Fruit fly (Drosophila melanogaster) whole organism, embryonic: ENCODE results near the gene fzo.

Source experiments
- Antp ChIP-seq: fragments of 200-800 bp; sonication (Bioruptor generic); optimal IDR thresholded peaks from 3 replicates; lab custom pipeline; 2016; ENCODE audit warnings: missing biosample characterization, missing genetic modification characterization
- BEAF-32 ChIP-seq: fragments of 200-800 bp; sonication (Bioruptor generic); optimal IDR thresholded peaks from 3 replicates; lab custom pipeline; 2017; ENCODE audit warnings: missing biosample characterization, missing genetic modification characterization, mild to moderate bottlenecking, moderate library complexity, missing genetic modification reagents
- CG11085 ChIP-seq: fragments of 200-800 bp; sonication (Bioruptor generic); IDR thresholded peaks from 2 replicates; pipeline ENCODE4 v1.3.6; 2022; ENCODE audit warnings: missing biosample characterization, missing genetic modification characterization
- CG11398 ChIP-seq: fragments of 200-800 bp; sonication (Bioruptor generic); optimal IDR thresholded peaks from 2 replicates; lab custom pipeline; 2016; ENCODE audit warnings: missing biosample characterization, missing genetic modification characterization
- CG11560 ChIP-seq: fragments of 200-800 bp; sonication (Bioruptor generic); IDR thresholded peaks from 3 replicates; pipeline ENCODE4 v1.3.6; 2022; ENCODE audit warnings: missing biosample characterization, missing genetic modification characterization
- CG16813 ChIP-seq: fragments of 200-800 bp; sonication (Bioruptor generic); IDR thresholded peaks from 3 replicates; pipeline ENCODE4 v1.3.6; 2022; ENCODE audit warnings: missing biosample characterization, missing genetic modification characterization; ENCODE audit not compliant: partially characterized antibody
- CG17802 ChIP-seq: fragments of 200-800 bp; sonication (Bioruptor generic); optimal IDR thresholded peaks from 2 replicates; lab custom pipeline; 2018; ENCODE audit warnings: missing biosample characterization, mild to moderate bottlenecking, missing genetic modification characterization, moderate library complexity
- CG2116 ChIP-seq: fragments of 200-800 bp; sonication (Bioruptor generic); optimal IDR thresholded peaks from 3 replicates; lab custom pipeline; 2018; ENCODE audit warnings: missing biosample characterization, mild to moderate bottlenecking, missing genetic modification characterization
- CG30020 ChIP-seq: fragments of 200-800 bp; optimal IDR thresholded peaks from 2 replicates; lab custom pipeline; 2019; ENCODE audit warnings: missing biosample characterization, mild to moderate bottlenecking, missing genetic modification characterization, moderate library complexity
- CG31441 ChIP-seq: fragments of 200-800 bp; sonication (Bioruptor generic); IDR thresholded peaks from 2 replicates; pipeline ENCODE4 v1.3.6; 2022; ENCODE audit warnings: missing biosample characterization, missing genetic modification characterization
- CG3163 ChIP-seq: fragments of 200-800 bp; sonication (Bioruptor generic); optimal IDR thresholded peaks from 3 replicates; lab custom pipeline; 2016; ENCODE audit warnings: missing biosample characterization, missing genetic modification characterization
- CG3281 ChIP-seq: fragments of 200-800 bp; sonication (Bioruptor generic); optimal IDR thresholded peaks from 3 replicates; lab custom pipeline; 2017; ENCODE audit warnings: missing biosample characterization, mild to moderate bottlenecking, missing genetic modification characterization
- CG34376 ChIP-seq: fragments of 200-800 bp; sonication (Bioruptor generic); optimal IDR thresholded peaks from 2 replicates; lab custom pipeline; 2018; ENCODE audit warnings: missing biosample characterization, mild to moderate bottlenecking, missing genetic modification characterization
- CG3995 ChIP-seq: fragments of 200-800 bp; sonication (Bioruptor generic); optimal IDR thresholded peaks from 3 replicates; lab custom pipeline; 2016; ENCODE audit warnings: missing biosample characterization, missing genetic modification characterization
- CG42726 ChIP-seq: fragments of 200-800 bp; sonication (Bioruptor generic); IDR thresholded peaks from 2 replicates; pipeline ENCODE4 v1.3.6; 2022; ENCODE audit warnings: missing biosample characterization, missing genetic modification characterization; ENCODE audit not compliant: partially characterized antibody
- CG5180 ChIP-seq: fragments of 200-800 bp; sonication (Bioruptor generic); optimal IDR thresholded peaks from 3 replicates; lab custom pipeline; 2017; ENCODE audit warnings: missing biosample characterization, missing genetic modification characterization, mild to moderate bottlenecking, moderate library complexity, missing genetic modification reagents
- CG6175 ChIP-seq: fragments of 200-800 bp; sonication (Bioruptor generic); IDR thresholded peaks from 3 replicates; pipeline ENCODE4 v1.3.6; 2022; ENCODE audit warnings: missing biosample characterization, missing genetic modification characterization
- CG6654 ChIP-seq: fragments of 200-800 bp; sonication (Bioruptor generic); optimal IDR thresholded peaks from 2 replicates; lab custom pipeline; 2017; ENCODE audit warnings: missing biosample characterization, mild to moderate bottlenecking, missing genetic modification characterization
- CG7271 ChIP-seq: fragments of 200-800 bp; sonication (Bioruptor generic); optimal IDR thresholded peaks from 2 replicates; lab custom pipeline; 2018; ENCODE audit warnings: missing biosample characterization, mild to moderate bottlenecking, missing genetic modification characterization, moderate library complexity
- CG8281 ChIP-seq: fragments of 200-800 bp; sonication (Bioruptor generic); optimal IDR thresholded peaks from 2 replicates; lab custom pipeline; 2018; ENCODE audit warnings: missing biosample characterization, mild to moderate bottlenecking, missing genetic modification characterization, moderate library complexity
- CG8359 ChIP-seq: fragments of 200-800 bp; sonication (Bioruptor generic); optimal IDR thresholded peaks from 2 replicates; lab custom pipeline; 2017; ENCODE audit warnings: missing biosample characterization, mild to moderate bottlenecking, missing genetic modification characterization, borderline replicate concordance
- CG8944 ChIP-seq: fragments of 200-800 bp; sonication (Bioruptor generic); optimal IDR thresholded peaks from 3 replicates; lab custom pipeline; 2016; ENCODE audit warnings: missing biosample characterization, missing genetic modification characterization
- CkIIα-i1 ChIP-seq: fragments of 200-800 bp; sonication (Bioruptor generic); IDR thresholded peaks from 2 replicates; pipeline ENCODE4 v1.3.6; 2022; ENCODE audit warnings: missing biosample characterization, missing genetic modification characterization
- Deaf1 ChIP-seq: fragments of 200-800 bp; optimal IDR thresholded peaks from 3 replicates; lab custom pipeline; 2019; ENCODE audit warnings: missing biosample characterization, mild to moderate bottlenecking, missing genetic modification characterization, moderate library complexity
- Doc3 ChIP-seq: fragments of 200-800 bp; sonication (Bioruptor generic); IDR thresholded peaks from 3 replicates; pipeline ENCODE4 v1.3.6; 2022; ENCODE audit warnings: missing biosample characterization, missing genetic modification characterization; ENCODE audit not compliant: partially characterized antibody
- E2f1 ChIP-seq: fragments of 200-800 bp; sonication (Bioruptor generic); IDR thresholded peaks from 2 replicates; pipeline ENCODE4 v1.3.6; 2022; ENCODE audit warnings: missing biosample characterization, missing genetic modification characterization
- H2.0 ChIP-seq: fragments of 200-800 bp; sonication (Bioruptor generic); IDR thresholded peaks from 2 replicates; pipeline ENCODE4 v1.3.6; 2022; ENCODE audit warnings: missing biosample characterization, missing genetic modification characterization
- HLH3B ChIP-seq: fragments of 200-800 bp; sonication (Bioruptor generic); IDR thresholded peaks from 2 replicates; pipeline ENCODE4 v1.3.6; 2022; ENCODE audit warnings: missing biosample characterization, missing genetic modification characterization
- MESR4 ChIP-seq: fragments of 200-800 bp; sonication (Bioruptor generic); optimal IDR thresholded peaks from 2 replicates; lab custom pipeline; 2018; ENCODE audit warnings: missing biosample characterization, mild to moderate bottlenecking, missing genetic modification characterization, moderate library complexity
- NK7.1 ChIP-seq: fragments of 200-800 bp; sonication (Bioruptor generic); optimal IDR thresholded peaks from 3 replicates; lab custom pipeline; 2016; ENCODE audit warnings: missing biosample characterization, missing genetic modification characterization
- Opbp ChIP-seq: fragments of 200-800 bp; sonication (Bioruptor generic); IDR thresholded peaks from 3 replicates; pipeline ENCODE4 v1.3.6; 2022; ENCODE audit warnings: missing biosample characterization, missing genetic modification characterization; ENCODE audit not compliant: partially characterized antibody
- Rx ChIP-seq: fragments of 200-800 bp; sonication (Bioruptor generic); IDR thresholded peaks from 2 replicates; pipeline ENCODE4 v1.3.6; 2022; ENCODE audit warnings: missing biosample characterization, missing genetic modification characterization
- Scr ChIP-seq: fragments of 200-800 bp; sonication (Bioruptor generic); IDR thresholded peaks from 2 replicates; pipeline ENCODE4 v1.3.6; 2022; ENCODE audit warnings: missing biosample characterization, missing genetic modification characterization; ENCODE audit not compliant: partially characterized antibody
- chm ChIP-seq: fragments of 200-800 bp; sonication (Bioruptor generic); IDR thresholded peaks from 2 replicates; pipeline ENCODE4 v1.3.6; 2022; ENCODE audit warnings: missing biosample characterization, missing genetic modification characterization
- ci ChIP-seq: fragments of 200-800 bp; sonication (Bioruptor generic); IDR thresholded peaks from 3 replicates; pipeline ENCODE4 v1.3.6; 2022; ENCODE audit warnings: missing biosample characterization, missing genetic modification characterization
- dm ChIP-seq: fragments of 200-800 bp; sonication (Bioruptor generic); optimal IDR thresholded peaks from 3 replicates; lab custom pipeline; 2016; ENCODE audit warnings: missing biosample characterization, missing genetic modification characterization
- dpn ChIP-seq, 2 experiments: fragments of 200-800 bp; sonication (Bioruptor generic); optimal IDR thresholded peaks; 3 replicates each; lab custom pipeline; 2016; ENCODE audit warnings: missing biosample characterization in 2 of 2, missing genetic modification characterization in 2 of 2
- dysf ChIP-seq: fragments of 200-800 bp; sonication (Bioruptor generic); IDR thresholded peaks from 3 replicates; pipeline ENCODE4 v1.3.6; 2022; ENCODE audit warnings: missing biosample characterization, missing genetic modification characterization
- ftz-f1 ChIP-seq: fragments of 200-800 bp; sonication (Bioruptor generic); optimal IDR thresholded peaks from 2 replicates; lab custom pipeline; 2016; ENCODE audit warnings: missing biosample characterization, missing genetic modification characterization
- h ChIP-seq: fragments of >200 bp; optimal IDR thresholded peaks from 2 replicates; lab custom pipeline; 2017
- hb ChIP-seq: fragments of 200-800 bp; sonication (Bioruptor generic); IDR thresholded peaks from 3 replicates; pipeline ENCODE4 v1.3.6; 2022; ENCODE audit warnings: missing biosample characterization, missing genetic modification characterization; ENCODE audit not compliant: partially characterized antibody
- ken ChIP-seq: fragments of 200-800 bp; sonication (Bioruptor generic); IDR thresholded peaks from 3 replicates; pipeline ENCODE4 v1.3.6; 2022; ENCODE audit warnings: missing biosample characterization, missing genetic modification characterization
- nmo ChIP-seq: fragments of 200-800 bp; sonication (Bioruptor generic); optimal IDR thresholded peaks from 2 replicates; lab custom pipeline; 2018; ENCODE audit warnings: missing biosample characterization, mild to moderate bottlenecking, missing genetic modification characterization, moderate library complexity
- pb ChIP-seq: fragments of 200-800 bp; sonication (Bioruptor generic); optimal IDR thresholded peaks from 3 replicates; lab custom pipeline; 2016; ENCODE audit warnings: missing biosample characterization, missing genetic modification characterization
- pzg ChIP-seq: fragments of 200-800 bp; sonication (Bioruptor generic); optimal IDR thresholded peaks from 3 replicates; lab custom pipeline; 2018; ENCODE audit warnings: missing biosample characterization, mild to moderate bottlenecking, missing genetic modification characterization, moderate library complexity
- stwl ChIP-seq: fragments of 200-800 bp; sonication (Bioruptor generic); optimal IDR thresholded peaks from 3 replicates; lab custom pipeline; 2018; ENCODE audit warnings: missing biosample characterization, mild to moderate bottlenecking, missing genetic modification characterization, moderate library complexity
- sug ChIP-seq: fragments of 200-800 bp; optimal IDR thresholded peaks from 2 replicates; lab custom pipeline; 2019; ENCODE audit warnings: missing biosample characterization, mild to moderate bottlenecking, missing genetic modification characterization, moderate library complexity
- tna ChIP-seq: fragments of 200-800 bp; sonication (Bioruptor generic); IDR thresholded peaks from 2 replicates; pipeline ENCODE4 v1.3.6; 2022; ENCODE audit warnings: missing biosample characterization, missing genetic modification characterization; ENCODE audit not compliant: partially characterized antibody
- trem ChIP-seq: fragments of 200-800 bp; optimal IDR thresholded peaks from 3 replicates; lab custom pipeline; 2019; ENCODE audit warnings: missing biosample characterization, mild to moderate bottlenecking, missing genetic modification characterization, moderate library complexity
- vvl ChIP-seq: fragments of 200-800 bp; sonication (Bioruptor generic); IDR thresholded peaks from 2 replicates; pipeline ENCODE4 v1.3.6; 2022; ENCODE audit warnings: missing biosample characterization, missing genetic modification characterization

The fzo gene

DNA sequence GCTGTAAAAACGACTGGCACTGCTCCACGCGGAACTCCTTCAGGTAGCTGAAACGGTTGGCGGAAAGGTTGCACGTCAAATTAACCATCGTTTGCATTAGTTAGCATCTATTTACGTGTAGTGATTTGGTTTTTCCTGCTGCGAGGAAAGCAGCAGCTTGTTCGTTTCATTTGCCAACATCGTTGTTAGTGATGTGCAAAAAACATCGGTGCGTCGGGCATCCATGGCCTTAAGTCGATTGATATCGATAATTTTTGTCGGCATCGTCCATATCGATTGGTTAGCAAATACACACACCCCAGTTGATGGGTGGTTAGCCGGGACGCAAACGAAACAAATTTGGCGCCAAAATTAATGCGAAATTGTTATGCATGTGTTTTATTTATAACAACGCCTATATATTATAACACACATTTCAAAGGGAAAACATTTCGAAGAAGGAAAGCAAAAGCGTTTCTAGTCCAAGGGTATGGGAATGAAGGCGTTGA lies 46.1 kb downstream of the fzo start, which contains the start of gene unk (continued):
- TF ChIP-seq sug (peak; percentile 66), pzg (peak; percentile 92), CkIIα-i1 (GFP tag; lab: Robert Waterston, UW) (no peak), E2f1 (GFP tag; lab: Robert Waterston, UW) (peak; percentile 75), HLH3B (GFP tag; lab: Robert Waterston, UW) (no peak), CG8281 (tag; lab: Kevin White, UChicago) (no peak), CG42726 (GFP tag; lab: Robert Waterston, UW) (peak; percentile 97), trem (tag; lab: Kevin White, UChicago) (peak; percentile 38), CG3995 (no peak), CG6654 (GFP tag; lab: Kevin White, UChicago) (no peak), hb (GFP tag; lab: Robert Waterston, UW) (peak; percentile 96), CG30020 (tag; lab: Kevin White, UChicago) (no peak), nmo (peak; percentile 8), Opbp (GFP tag; lab: Robert Waterston, UW) (peak; percentile 99), CG11398 (GFP tag; lab: Kevin White, UChicago) (peak; percentile 18), CG2116 (peak; percentile 84), CG17802 (tag; lab: Kevin White, UChicago) (no peak), CG3163 (GFP tag; lab: Kevin White, UChicago) (peak; percentile 53), CG7271 (no peak), chm (GFP tag; lab: Robert Waterston, UW) (no peak), dm (GFP tag; lab: Kevin White, UChicago) (peak; percentile 57), CG31441 (GFP tag; lab: Robert Waterston, UW) (no peak), CG16813 (peak; percentile 97), H2.0 (peak; percentile 14; the same call in 1 of the 2 replicates), Deaf1 (tag; lab: Kevin White, UChicago) (peak; percentile 56), CG11085 (GFP tag; lab: Robert Waterston, UW) (no peak), MESR4 (GFP tag; lab: Kevin White, UChicago) (peak; percentile 73), stwl (peak; percentile 34), CG5180 (GFP tag; lab: Kevin White, UChicago) (no peak), Antp (GFP tag; lab: Kevin White, UChicago) (peak; percentile 43), vvl (GFP tag; lab: Robert Waterston, UW) (peak; percentile 80; the same call in 1 of the 2 replicates), dpn (GFP tag; optimal IDR thresholded peaks at IDR 0.05; lab: Kevin White, UChicago) (peak; percentile 8 to 51), CG34376 (GFP tag; lab: Kevin White, UChicago) (no peak), pb (GFP tag; lab: Kevin White, UChicago) (no peak), CG8944 (GFP tag; lab: Kevin White, UChicago) (no peak), ci (GFP tag; lab: Robert Waterston, UW) (peak; percentile 42; the same call in 1 of the 3 replicates), tna (GFP tag; lab: Robert Waterston, UW) (peak; percentile 96), BEAF-32 (GFP tag; lab: Kevin White, UChicago) (peak; percentile 98), NK7.1 (GFP tag; lab: Kevin White, UChicago) (no peak), Rx (GFP tag; lab: Robert Waterston, UW) (no peak), ken (0 out of 3 replicates have a peak, but pooled peaks have one; percentile 29), ftz-f1 (GFP tag; lab: Kevin White, UChicago) (no peak), CG11560 (tag; lab: Robert Waterston, UW) (peak; percentile 87; the same call in 2 of the 3 replicates), CG6175 (GFP tag; lab: Robert Waterston, UW) (no peak), CG3281 (no peak), CG8359 (no peak), h (lab: Kevin White, UChicago) (no peak), Scr (GFP tag; lab: Robert Waterston, UW) (peak; percentile 97), dysf (GFP tag; lab: Robert Waterston, UW) (no peak), Doc3 (GFP tag; lab: Robert Waterston, UW) (peak; percentile 94)
